Fruit fly (Drosophila melanogaster) whole organism: ENCODE data around the gene aph-1.

Experiments used
- CG8478 ChIP-seq: fragments of >200 bp; optimal IDR thresholded peaks from 2 replicates; lab custom pipeline; 2018; ENCODE audit warnings: inconsistent platforms
- Dll ChIP-seq: fragments of >200 bp; optimal IDR thresholded peaks from 2 replicates; lab custom pipeline; 2017
- EcR ChIP-seq, 2 experiments: fragments of >200 bp; optimal IDR thresholded peaks; 2 replicates each; lab custom pipeline; 2017; ENCODE audit warnings: missing biosample characterization in 2 of 2, missing genetic modification characterization in 2 of 2, missing genetic modification reagents in 2 of 2
- pan ChIP-seq: fragments of >200 bp; optimal IDR thresholded peaks from 2 replicates; lab custom pipeline; 2017
- psq ChIP-seq: fragments of >200 bp; optimal IDR thresholded peaks from 2 replicates; lab custom pipeline; 2017
- usp ChIP-seq: fragments of >200 bp; optimal IDR thresholded peaks from 2 replicates; lab custom pipeline; 2017; ENCODE audit warnings: missing biosample characterization, missing genetic modification characterization, mixed read lengths

Gene aph-1

dm6 chr2L:2769476-2770185, 3.6 kb downstream of the aph-1 start, which contains the start of the genes colt and HINT1:
TSS of gene colt (minus strand) at chr2L:2770069.
TSS of gene HINT1 (plus strand) at chr2L:2770135.
- TF ChIP-seq CG8478 (lab: Kevin White, UChicago) (no peak), usp (GFP tag; lab: Kevin White, UChicago) (no peak), EcR (GFP tag; optimal IDR thresholded peaks at IDR 0.05; lab: Kevin White, UChicago) (no peak), Dll (lab: Kevin White, UChicago) (no peak), pan (lab: Kevin White, UChicago) (no peak), psq (lab: Kevin White, UChicago) (no peak)

DNA sequence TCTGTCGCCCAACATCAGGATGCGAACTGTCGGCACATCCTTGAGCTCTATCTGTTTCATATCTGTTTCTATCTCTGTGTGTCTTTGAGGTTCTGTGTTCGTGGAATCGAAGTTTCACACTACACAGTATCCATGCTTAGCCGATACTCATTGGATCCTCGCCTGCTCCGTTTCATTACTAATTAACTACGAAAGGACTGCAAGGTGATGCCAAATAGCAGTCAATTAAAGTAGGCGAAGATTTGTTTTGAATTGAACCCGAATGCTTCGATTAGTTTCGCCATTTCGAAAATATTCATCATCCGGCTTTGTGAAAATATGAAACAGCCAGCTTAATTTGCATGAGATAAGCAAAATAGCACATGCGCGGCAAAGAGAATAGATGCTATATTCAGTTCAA, 5.6 kb downstream of the aph-1 start, which contains the start of gene CG15399:
Gene CG15399, minus strand, starts transcription at position 101 of the 400 bp plus-strand sequence.
- no peak for TF ChIP-seq Dll (lab: Kevin White, UChicago)
- no peak for TF ChIP-seq CG8478 (lab: Kevin White, UChicago)
- TF ChIP-seq EcR (GFP tag; optimal IDR thresholded peaks at IDR 0.05; lab: Kevin White, UChicago): no peak
- TF ChIP-seq usp (GFP tag; lab: Kevin White, UChicago): no peak
- TF ChIP-seq psq (lab: Kevin White, UChicago): no peak

DNA sequence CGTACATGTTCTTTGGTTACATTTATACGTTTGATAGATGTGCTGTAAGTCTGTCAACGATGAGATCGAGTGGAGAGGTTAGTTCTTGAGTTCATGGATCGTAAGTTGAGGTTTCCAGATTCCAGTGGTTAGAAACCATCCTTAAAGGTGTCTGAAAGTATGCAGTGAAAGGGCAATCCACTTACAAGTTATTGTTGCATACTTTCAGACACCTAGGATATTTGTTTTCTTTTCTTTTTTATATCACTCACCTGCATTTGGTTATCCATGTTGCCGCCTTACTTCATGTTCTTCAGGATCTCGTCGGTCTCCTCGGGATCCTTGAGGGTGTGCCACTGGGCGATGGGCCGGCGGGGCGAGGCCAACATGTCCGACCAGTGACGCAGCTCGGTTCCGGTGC, 16.8 kb downstream of the aph-1 start:
- TF ChIP-seq EcR (GFP tag; optimal IDR thresholded peaks at IDR 0.05; lab: Kevin White, UChicago) (no peak), psq (lab: Kevin White, UChicago) (no peak), usp (GFP tag; lab: Kevin White, UChicago) (no peak), pan (lab: Kevin White, UChicago) (no peak), CG8478 (lab: Kevin White, UChicago) (no peak)

dm6 chr2L:2797186-2797585, 31.2 kb downstream of the aph-1 start:
- no peak for TF ChIP-seq usp (GFP tag; lab: Kevin White, UChicago)
- TF ChIP-seq Dll (lab: Kevin White, UChicago): no peak
- TF ChIP-seq CG8478 (lab: Kevin White, UChicago): no peak
- TF ChIP-seq EcR (GFP tag; optimal IDR thresholded peaks at IDR 0.05; lab: Kevin White, UChicago): no peak
- TF ChIP-seq psq (lab: Kevin White, UChicago): no peak
- TF ChIP-seq pan (lab: Kevin White, UChicago): no peak

DNA sequence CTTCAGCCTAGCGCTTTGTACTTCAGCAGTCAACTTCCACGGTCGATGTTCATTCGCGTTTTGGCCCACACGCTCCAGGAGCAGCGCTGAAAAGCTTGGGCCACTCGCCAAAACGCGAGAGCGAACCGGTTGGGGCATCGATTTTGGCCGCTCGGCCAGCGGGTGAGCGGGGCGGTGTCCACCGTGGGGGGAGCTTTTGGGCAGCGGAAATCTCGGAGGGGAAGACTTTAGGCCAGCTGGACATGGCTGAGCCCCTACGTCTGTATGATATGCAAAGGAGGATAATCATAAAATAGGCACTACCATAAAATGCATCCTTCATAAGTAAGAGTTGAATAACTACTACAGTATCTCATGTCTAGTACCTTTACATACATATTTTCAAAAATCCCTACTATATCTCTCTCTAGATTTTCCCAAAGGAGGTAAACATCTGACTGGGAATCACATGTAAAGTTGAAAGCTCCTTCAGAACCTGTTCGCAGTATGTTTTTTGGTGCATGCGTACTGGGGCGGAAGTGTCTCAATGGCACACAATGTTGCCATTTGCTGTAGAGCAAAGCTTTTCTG, 34.0 kb downstream of the aph-1 start, which contains the start of gene Syt1:
Gene Syt1, minus strand, starts transcription at position 71 of the 570 bp plus-strand sequence.
- TF ChIP-seq EcR (GFP tag; optimal IDR thresholded peaks at IDR 0.05; lab: Kevin White, UChicago) (no peak), CG8478 (lab: Kevin White, UChicago) (no peak), pan (lab: Kevin White, UChicago) (no peak), psq (lab: Kevin White, UChicago) (no peak), Dll (lab: Kevin White, UChicago) (no peak), usp (GFP tag; lab: Kevin White, UChicago) (no peak)

- TF ChIP-seq usp (GFP tag; lab: Kevin White, UChicago): no peak
Measured at dm6 chr2L:2800956-2801776, 35.1 kb downstream of the aph-1 start.

DNA sequence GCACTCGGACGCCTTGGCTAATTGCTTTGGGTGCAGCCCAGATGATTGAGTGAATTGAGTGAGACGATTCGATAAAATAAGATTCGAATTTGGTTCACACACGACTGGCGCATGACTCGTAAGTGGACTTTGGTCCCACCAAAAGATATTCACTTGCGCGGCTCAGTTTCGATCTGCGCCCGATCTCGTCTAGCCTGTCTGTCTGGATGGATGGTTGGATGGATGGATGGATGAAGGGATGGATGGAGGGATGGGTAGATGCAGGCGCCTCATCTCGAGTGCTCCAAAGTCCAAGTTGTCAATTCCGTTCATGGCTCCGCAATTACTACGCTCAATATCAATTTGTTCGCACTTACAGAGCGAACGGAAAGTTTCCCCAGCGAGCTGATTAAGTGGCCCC, 36.5 kb downstream of the aph-1 start:
- no peak for TF ChIP-seq psq (lab: Kevin White, UChicago)
- no peak for TF ChIP-seq Dll (lab: Kevin White, UChicago)
- TF ChIP-seq EcR (GFP tag; optimal IDR thresholded peaks at IDR 0.05; lab: Kevin White, UChicago): no peak
- TF ChIP-seq usp (GFP tag; lab: Kevin White, UChicago): no peak
- no peak for TF ChIP-seq pan (lab: Kevin White, UChicago)
- TF ChIP-seq CG8478 (lab: Kevin White, UChicago): no peak

DNA sequence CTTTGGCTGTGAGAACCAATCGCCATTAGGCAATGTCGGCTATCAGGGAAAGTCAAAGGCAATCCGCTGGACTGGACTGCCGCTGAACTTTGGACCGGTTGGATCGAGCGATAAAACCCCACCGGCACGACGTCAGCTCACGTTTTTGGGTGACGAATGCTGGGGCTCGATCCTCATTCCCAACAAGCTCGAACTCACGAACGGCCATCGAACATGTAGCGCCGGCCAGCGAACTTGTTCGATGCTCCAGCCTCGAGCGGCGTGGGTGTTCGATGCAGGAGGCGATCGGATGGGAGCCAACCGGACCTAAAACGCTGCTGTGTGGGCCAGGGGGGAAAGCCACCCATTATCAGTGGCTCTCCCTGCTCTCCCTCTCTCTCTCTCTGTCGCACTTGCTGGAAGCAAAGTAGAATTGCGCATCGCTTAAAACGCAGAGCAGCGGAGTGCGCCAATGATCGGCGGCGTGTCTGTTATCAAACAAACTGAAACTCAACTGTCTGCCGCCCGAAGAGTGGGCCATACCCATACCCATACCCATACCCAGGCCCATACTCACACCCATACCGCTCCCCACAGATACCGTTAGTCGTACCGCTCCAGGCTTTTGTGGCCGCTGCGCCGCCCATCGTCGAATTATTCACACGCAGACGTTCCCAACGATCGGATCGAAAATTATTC, 38.7 kb downstream of the aph-1 start, which contains the start of gene daw:
Gene daw, plus strand, starts transcription at position 628 of the 678 bp plus-strand sequence.
- TF ChIP-seq Dll (lab: Kevin White, UChicago): peak; percentile 8
- TF ChIP-seq CG8478 (lab: Kevin White, UChicago): no peak

DNA sequence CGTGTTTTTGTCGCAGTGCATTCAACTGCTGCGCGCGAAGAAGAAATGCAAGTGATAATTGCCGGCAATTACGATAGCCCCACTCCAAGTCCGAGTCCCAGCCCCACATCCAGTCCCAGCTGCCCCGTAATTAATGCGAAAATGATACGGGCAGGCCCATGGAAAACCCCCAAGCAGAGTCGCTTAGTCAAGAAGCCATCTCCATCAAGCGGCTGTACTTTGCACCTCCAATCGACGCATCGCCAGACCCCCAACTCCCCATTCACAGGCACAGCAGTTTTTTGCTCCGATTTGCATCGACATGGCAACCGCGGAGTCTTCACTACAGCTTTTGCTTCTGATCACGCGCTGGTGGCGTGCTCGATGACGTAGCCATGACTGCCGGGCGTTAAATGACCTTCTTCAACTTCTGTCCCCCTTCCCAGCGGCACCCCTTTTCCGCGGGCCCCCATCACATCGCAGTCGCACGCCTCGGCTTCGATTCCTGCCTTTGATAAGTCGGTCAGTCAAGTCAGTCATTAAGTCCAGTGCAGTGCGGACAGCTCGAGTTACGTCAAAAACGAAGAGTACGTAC, 40.2 kb downstream of the aph-1 start:
- TF ChIP-seq pan (lab: Kevin White, UChicago) (no peak), Dll (lab: Kevin White, UChicago) (peak; percentile 49)

- TF ChIP-seq CG8478 (lab: Kevin White, UChicago) (no peak), psq (lab: Kevin White, UChicago) (no peak), usp (GFP tag; lab: Kevin White, UChicago) (no peak)
Measured at dm6 chr2L:2807597-2807996, 41.6 kb downstream of the aph-1 start.
